Worm (Caenorhabditis elegans) whole organism, late embryonic: ENCODE results near the gene anmt-2.

Source experiments
- F13H6.1 ChIP-seq: sonication (generic microtip); optimal IDR thresholded peaks from 2 replicates; lab custom pipeline; 2016; ENCODE audit warnings: missing genetic modification characterization, missing compliant biosample characterization
- K02D7.2 ChIP-seq: sonication (generic microtip); optimal IDR thresholded peaks from 2 replicates; lab custom pipeline; 2017; ENCODE audit warnings: mild to moderate bottlenecking, missing genetic modification characterization, missing compliant biosample characterization
- ahr-1 ChIP-seq: sonication (generic microtip); optimal IDR thresholded peaks from 2 replicates; lab custom pipeline; 2016; ENCODE audit warnings: missing genetic modification characterization, missing compliant biosample characterization
- ama-1 ChIP-seq: fragments of 150-350 bp; optimal IDR thresholded peaks from 2 replicates; lab custom pipeline; 2014
- ceh-14 ChIP-seq: sonication (generic microtip); optimal IDR thresholded peaks from 2 replicates; lab custom pipeline; 2016; ENCODE audit warnings: missing genotype, missing genetic modification characterization, missing compliant biosample characterization
- ceh-18 ChIP-seq: sonication (generic microtip); optimal IDR thresholded peaks from 2 replicates; lab custom pipeline; 2016; ENCODE audit warnings: missing genetic modification characterization, missing compliant biosample characterization
- ceh-19 ChIP-seq: fragments of 200-800 bp; sonication (Bioruptor generic); optimal IDR thresholded peaks from 2 replicates; lab custom pipeline; 2018; ENCODE audit warnings: mild to moderate bottlenecking, missing genetic modification characterization, missing compliant biosample characterization
- ceh-2 ChIP-seq: sonication (generic microtip); optimal IDR thresholded peaks from 2 replicates; lab custom pipeline; 2016; ENCODE audit warnings: missing genotype, missing genetic modification characterization, missing compliant biosample characterization
- ceh-22 ChIP-seq: sonication (generic microtip); optimal IDR thresholded peaks from 2 replicates; lab custom pipeline; 2017; ENCODE audit warnings: missing biosample characterization, missing genetic modification characterization
- ceh-34 ChIP-seq: sonication (generic microtip); optimal IDR thresholded peaks from 2 replicates; lab custom pipeline; 2016; ENCODE audit warnings: mild to moderate bottlenecking, missing genetic modification characterization, missing compliant biosample characterization
- ceh-45 ChIP-seq: fragments of 200-800 bp; sonication (Bioruptor generic); IDR thresholded peaks from 2 replicates; pipeline ENCODE4 v1.3.6; 2022; ENCODE audit warnings: missing genetic modification reagents, missing genetic modification characterization, missing compliant biosample characterization
- ceh-9 ChIP-seq: sonication (generic microtip); optimal IDR thresholded peaks from 2 replicates; lab custom pipeline; 2016; ENCODE audit warnings: mild to moderate bottlenecking, missing genetic modification characterization, inconsistent platforms, missing compliant biosample characterization
- dmd-4 ChIP-seq: sonication (generic microtip); optimal IDR thresholded peaks from 2 replicates; lab custom pipeline; 2016; ENCODE audit warnings: borderline replicate concordance, missing genetic modification characterization, missing compliant biosample characterization
- dve-1 ChIP-seq: sonication (generic microtip); optimal IDR thresholded peaks from 2 replicates; lab custom pipeline; 2017; ENCODE audit warnings: antibody characterized with exemption, mild to moderate bottlenecking, missing genetic modification characterization, missing compliant biosample characterization
- elt-2 ChIP-seq: sonication (generic microtip); optimal IDR thresholded peaks from 2 replicates; lab custom pipeline; 2016; ENCODE audit warnings: missing genetic modification reagents, missing genetic modification characterization, missing compliant biosample characterization
- hlh-15 ChIP-seq: sonication (generic microtip); optimal IDR thresholded peaks from 2 replicates; lab custom pipeline; 2016; ENCODE audit warnings: missing genetic modification characterization, missing compliant biosample characterization
- hlh-30 ChIP-seq: sonication (generic microtip); optimal IDR thresholded peaks from 2 replicates; lab custom pipeline; 2017; ENCODE audit warnings: antibody characterized with exemption, missing genetic modification characterization, missing compliant biosample characterization; ENCODE audit not compliant: insufficient read depth
- hlh-8 ChIP-seq: sonication (generic microtip); optimal IDR thresholded peaks from 2 replicates; lab custom pipeline; 2016; ENCODE audit warnings: missing genotype, missing genetic modification characterization, missing compliant biosample characterization
- lim-6 ChIP-seq: sonication (generic microtip); optimal IDR thresholded peaks from 2 replicates; lab custom pipeline; 2016; ENCODE audit warnings: missing genetic modification characterization, missing compliant biosample characterization
- madf-2 ChIP-seq: sonication (generic microtip); optimal IDR thresholded peaks from 2 replicates; lab custom pipeline; 2017; ENCODE audit warnings: missing genetic modification characterization, missing compliant biosample characterization
- mec-3 ChIP-seq: sonication (generic microtip); optimal IDR thresholded peaks from 2 replicates; lab custom pipeline; 2016; ENCODE audit warnings: borderline replicate concordance, missing genetic modification characterization, missing compliant biosample characterization
- nfya-1 ChIP-seq: sonication (generic microtip); optimal IDR thresholded peaks from 2 replicates; lab custom pipeline; 2017; ENCODE audit warnings: missing genetic modification characterization, mild to moderate bottlenecking, missing compliant biosample characterization, antibody characterized with exemption, moderate library complexity
- pat-9 ChIP-seq: fragments of 200-800 bp; sonication (Bioruptor generic); optimal IDR thresholded peaks from 2 replicates; lab custom pipeline; 2018; ENCODE audit warnings: mild to moderate bottlenecking, missing genetic modification characterization, moderate library complexity, missing compliant biosample characterization
- pha-4 ChIP-seq: fragments of 150-350 bp; optimal IDR thresholded peaks from 2 replicates; lab custom pipeline; 2018; ENCODE audit warnings: missing biosample characterization, missing genetic modification reagents, missing genetic modification characterization
- pqm-1 ChIP-seq: sonication (generic microtip); optimal IDR thresholded peaks from 2 replicates; lab custom pipeline; 2016; ENCODE audit warnings: missing genetic modification characterization, missing compliant biosample characterization
- ref-2 ChIP-seq: sonication (generic microtip); optimal IDR thresholded peaks from 2 replicates; lab custom pipeline; 2016; ENCODE audit warnings: missing genetic modification characterization, missing compliant biosample characterization
- sox-2 ChIP-seq: fragments of 200-800 bp; sonication (Bioruptor generic); IDR thresholded peaks from 2 replicates; pipeline ENCODE4 v1.3.6; 2022; ENCODE audit warnings: missing genetic modification reagents, missing genetic modification characterization, missing compliant biosample characterization
- syd-9 ChIP-seq: sonication (generic microtip); optimal IDR thresholded peaks from 2 replicates; lab custom pipeline; 2016; ENCODE audit warnings: mild to moderate bottlenecking, missing genetic modification characterization, moderate library complexity, missing compliant biosample characterization
- ttx-3 ChIP-seq: sonication (generic microtip); optimal IDR thresholded peaks from 2 replicates; lab custom pipeline; 2016; ENCODE audit warnings: missing genetic modification reagents, missing genetic modification characterization, missing compliant biosample characterization
- ztf-16 ChIP-seq: sonication (generic microtip); optimal IDR thresholded peaks from 2 replicates; lab custom pipeline; 2017; ENCODE audit warnings: missing genetic modification characterization, missing compliant biosample characterization

anmt-2 gene

ce11 chrIII:6178586-6178985 lies 21.0 kb upstream of the anmt-2 start, which contains the start of gene F42A10.7:
Gene F42A10.7 (minus strand): TSS chrIII:6178686.
- no peak for TF ChIP-seq ref-2 (tag; lab: Kevin White, UChicago)
- no peak for TF ChIP-seq hlh-8 (tag; lab: Kevin White, UChicago)
- TF ChIP-seq ceh-22 (tag; lab: Kevin White, UChicago): no peak
- TF ChIP-seq ztf-16 (tag; lab: Kevin White, UChicago): no peak
- no peak for TF ChIP-seq lim-6 (tag; lab: Kevin White, UChicago)
- no peak for TF ChIP-seq ceh-2 (tag; lab: Kevin White, UChicago)
- TF ChIP-seq ceh-45 (GFP tag; lab: Robert Waterston, UW): no peak
- no peak for TF ChIP-seq K02D7.2 (tag; lab: Kevin White, UChicago)
- no peak for TF ChIP-seq pat-9 (tag; lab: Kevin White, UChicago)
- no peak for TF ChIP-seq ttx-3 (tag; lab: Kevin White, UChicago)
- TF ChIP-seq ama-1 (lab: Kevin White, UChicago): no peak
- TF ChIP-seq dve-1 (tag; lab: Kevin White, UChicago): no peak
- no peak for TF ChIP-seq ahr-1
- TF ChIP-seq ceh-14 (tag; lab: Kevin White, UChicago): no peak
- TF ChIP-seq madf-2 (tag; lab: Kevin White, UChicago): no peak
- TF ChIP-seq hlh-15 (tag; lab: Kevin White, UChicago): no peak

- TF ChIP-seq ref-2 (tag; lab: Kevin White, UChicago) (no peak), ttx-3 (tag; lab: Kevin White, UChicago) (no peak), ceh-22 (tag; lab: Kevin White, UChicago) (no peak), ceh-45 (GFP tag; lab: Robert Waterston, UW) (no peak), ceh-18 (tag; lab: Kevin White, UChicago) (no peak), dmd-4 (tag; lab: Kevin White, UChicago) (no peak), hlh-30 (tag; lab: Kevin White, UChicago) (no peak)
- TF ChIP-seq, all 69 proteins: peak for 0
These were observed 20.1 kb upstream of the anmt-2 start for ce11 chrIII:6177631-6178030.

DNA sequence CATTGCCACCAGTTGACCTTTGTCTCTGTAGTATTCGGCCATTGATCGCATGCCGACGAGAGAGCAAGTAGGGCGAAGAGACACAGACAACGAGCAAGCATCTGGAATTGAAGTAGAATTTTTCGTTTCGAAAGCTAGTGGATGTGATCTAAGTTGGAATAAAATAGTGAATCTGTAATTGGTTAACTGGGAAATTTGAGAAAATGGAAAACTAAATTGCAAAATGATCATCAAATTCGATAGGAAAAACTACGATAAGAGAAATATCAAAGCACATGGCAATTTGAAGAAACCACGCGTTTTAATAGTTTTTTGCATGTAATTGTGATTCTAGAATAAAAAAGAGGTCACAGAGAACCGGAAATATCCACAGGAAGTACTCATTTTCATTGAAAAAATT lies 19.2 kb upstream of the anmt-2 start, which contains the start of gene F42A10.6:
Gene F42A10.6 (minus strand): TSS at position 101 of the 400 bp plus-strand sequence.
- TF ChIP-seq ceh-14 (tag; lab: Kevin White, UChicago): no peak
- TF ChIP-seq ceh-19: no peak
- no peak for TF ChIP-seq nfya-1 (tag; lab: Kevin White, UChicago)
- TF ChIP-seq madf-2 (tag; lab: Kevin White, UChicago): no peak
- no peak for TF ChIP-seq F13H6.1 (tag; lab: Kevin White, UChicago)
- TF ChIP-seq pat-9 (tag; lab: Kevin White, UChicago): no peak

ce11 chrIII:6176172-6176571 lies 18.6 kb upstream of the anmt-2 start:
- no peak for TF ChIP-seq ceh-9 (tag; lab: Kevin White, UChicago)
- TF ChIP-seq pqm-1 (tag; lab: Kevin White, UChicago): no peak
- no peak for TF ChIP-seq hlh-30 (tag; lab: Kevin White, UChicago)
- TF ChIP-seq madf-2 (tag; lab: Kevin White, UChicago): no peak
- no peak for TF ChIP-seq pha-4 (tag; lab: Kevin White, UChicago)
- no peak for TF ChIP-seq hlh-15 (tag; lab: Kevin White, UChicago)
- TF ChIP-seq K02D7.2 (tag; lab: Kevin White, UChicago): no peak
- no peak for TF ChIP-seq sox-2 (GFP tag; lab: Robert Waterston, UW)
- no peak for TF ChIP-seq ama-1 (lab: Kevin White, UChicago)
- TF ChIP-seq syd-9 (tag; lab: Kevin White, UChicago): no peak
- no peak for TF ChIP-seq ceh-34 (tag; lab: Kevin White, UChicago)
- no peak for TF ChIP-seq lim-6 (tag; lab: Kevin White, UChicago)
- TF ChIP-seq mec-3 (tag; lab: Kevin White, UChicago): no peak

DNA sequence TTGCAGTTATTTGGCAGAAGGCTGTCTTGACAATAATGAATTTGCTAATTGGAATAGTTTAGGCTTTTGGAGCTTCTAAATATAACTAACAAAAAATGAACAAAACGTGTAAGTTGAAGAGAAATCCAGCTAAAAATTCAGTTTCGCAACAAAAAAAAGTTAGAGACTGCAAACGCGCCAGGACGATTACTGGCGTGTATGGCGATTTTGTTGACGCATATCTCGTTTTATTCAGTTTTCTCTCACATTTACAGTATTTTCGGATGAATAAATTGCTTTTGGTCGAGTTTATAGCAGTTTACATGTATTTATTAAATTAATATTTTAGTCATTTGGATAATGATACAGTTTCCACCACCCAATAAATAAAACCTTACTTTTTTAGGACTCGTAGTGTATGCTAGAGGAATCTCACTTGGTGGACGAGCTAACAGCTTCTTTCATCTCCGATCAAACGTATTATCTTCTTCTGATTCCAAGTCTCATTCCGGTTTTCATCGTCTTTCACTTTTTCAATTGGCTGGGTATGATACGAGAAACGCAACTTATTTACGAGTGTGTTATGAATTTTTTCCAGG lies 15.6 kb upstream of the anmt-2 start, which contains the start of the genes abcf-3 and F42A10.5:
Gene abcf-3 (plus strand): TSS at position 384 of the 578 bp plus-strand sequence.
Gene F42A10.5 (minus strand): TSS at position 458 of the 578 bp plus-strand sequence.
- TF ChIP-seq hlh-15 (tag; lab: Kevin White, UChicago) (no peak), elt-2 (tag; lab: Kevin White, UChicago) (peak; percentile 18), nfya-1 (tag; lab: Kevin White, UChicago) (peak; percentile 32)
- TF ChIP-seq, all 69 proteins: peak for 2
